Worm (Caenorhabditis elegans) whole organism, dauer: ENCODE results near the gene ipla-7.
"Not testable (repeated sequence)": the region's sequence is repeated elsewhere in the genome, so short reads cannot be mapped to it uniquely, and the experiment has no call there.

Experiments
- unc-62 ChIP-seq: sonication (generic microtip); optimal IDR thresholded peaks from 2 replicates; lab custom pipeline; 2017; ENCODE audit warnings: missing biosample characterization, missing genetic modification reagents, missing genetic modification characterization

The ipla-7 gene

DNA sequence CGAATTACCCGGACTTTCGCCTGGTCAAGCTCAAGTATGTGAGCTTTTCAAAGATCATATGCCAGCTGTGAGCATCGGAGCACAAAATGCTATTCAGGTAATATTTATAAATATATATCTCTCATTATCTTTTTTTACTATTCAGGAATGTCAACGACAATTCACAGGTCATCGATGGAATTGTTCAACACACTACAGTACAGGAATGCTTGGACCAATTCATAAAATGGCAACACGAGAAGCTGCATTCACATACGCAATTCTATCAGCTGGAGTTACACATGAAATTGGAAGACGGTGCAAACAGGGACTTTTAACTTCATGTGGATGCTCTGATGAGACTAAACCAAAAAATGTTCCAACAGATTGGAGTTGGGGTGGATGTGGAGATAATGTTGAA, 5.6 kb upstream of the ipla-7 start:
- TF ChIP-seq unc-62, result no peak

DNA sequence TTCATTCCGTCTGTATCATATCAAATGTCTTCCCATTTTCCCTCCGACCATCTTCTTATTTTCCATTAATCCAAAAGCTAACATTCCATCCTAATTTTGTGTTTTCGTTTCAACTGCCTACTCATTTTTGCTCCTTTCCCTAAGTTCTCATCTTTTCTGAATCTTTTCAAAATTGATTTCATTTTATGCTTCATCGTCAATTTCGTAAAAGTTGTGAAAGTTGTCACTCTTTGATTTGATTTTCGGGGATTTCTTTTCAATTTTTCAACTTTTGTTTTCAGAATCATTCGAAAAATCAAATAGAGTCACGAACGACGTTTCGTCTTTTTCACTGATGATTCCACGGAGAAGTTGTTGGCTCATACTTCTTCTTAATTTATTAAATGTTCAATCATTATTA, 4.9 kb upstream of the ipla-7 start, which contains the start of gene cwn-2:
TSS of gene cwn-2 (plus strand) at position 276 of the 400 bp plus-strand sequence.
- TF ChIP-seq unc-62, result no peak

DNA sequence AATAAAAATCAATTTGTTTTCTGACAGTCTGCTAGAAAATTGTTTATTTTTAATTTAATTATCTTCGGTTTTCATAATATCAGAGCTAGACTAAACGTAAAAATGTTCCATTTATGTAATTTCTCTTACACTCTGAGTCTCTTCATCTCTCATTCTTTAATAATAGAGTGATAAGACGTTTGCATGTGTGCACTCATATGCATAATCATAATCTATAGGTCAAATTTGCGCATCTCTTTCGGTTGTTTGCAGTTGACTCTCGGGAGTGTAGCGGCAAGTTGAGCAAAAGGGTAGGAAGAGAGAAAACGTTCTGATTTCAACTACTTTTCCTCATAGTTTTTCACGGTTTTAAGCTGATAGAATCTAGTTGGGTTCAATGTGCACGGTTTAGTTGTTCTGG, 3.8 kb upstream of the ipla-7 start:
- TF ChIP-seq unc-62, result no peak

DNA sequence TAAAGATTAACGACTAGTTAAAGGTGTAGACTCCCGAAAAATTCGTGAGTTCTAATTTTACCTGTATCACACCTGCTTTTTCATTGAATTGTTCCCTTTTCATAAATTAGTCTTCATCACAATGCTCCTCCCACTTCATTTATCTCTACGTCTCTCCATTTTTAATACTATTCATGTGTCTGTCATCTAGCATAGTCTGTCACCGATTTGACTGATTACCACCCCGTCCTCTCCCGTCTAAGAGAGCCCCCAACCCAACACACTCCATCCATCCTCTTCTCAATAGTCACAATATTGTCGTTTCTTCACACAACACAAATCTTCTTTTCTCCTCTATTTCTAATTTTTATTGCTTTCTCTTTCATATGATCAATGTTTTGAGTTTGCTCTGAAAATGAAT, 2.5 kb upstream of the ipla-7 start:
- TF ChIP-seq unc-62, result no peak

DNA sequence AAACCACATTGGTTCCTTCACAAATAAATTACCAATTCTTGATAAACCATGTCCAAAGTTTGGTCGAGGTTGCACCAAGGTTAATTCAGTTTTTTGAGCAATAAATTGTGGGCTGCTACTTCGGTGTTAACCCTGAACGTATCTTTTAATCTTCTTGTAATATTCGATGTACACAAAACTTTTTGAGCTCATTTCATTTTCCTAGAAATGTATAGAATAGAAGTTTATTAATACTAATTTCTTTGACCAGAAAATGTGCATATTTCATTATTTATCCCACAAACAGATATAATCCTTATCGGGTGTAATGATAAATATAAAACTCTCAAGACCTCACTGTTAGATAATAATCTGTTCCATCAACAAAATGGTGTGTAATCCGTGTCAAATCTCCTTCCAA, 1.3 kb upstream of the ipla-7 start:
- no peak for TF ChIP-seq unc-62

DNA sequence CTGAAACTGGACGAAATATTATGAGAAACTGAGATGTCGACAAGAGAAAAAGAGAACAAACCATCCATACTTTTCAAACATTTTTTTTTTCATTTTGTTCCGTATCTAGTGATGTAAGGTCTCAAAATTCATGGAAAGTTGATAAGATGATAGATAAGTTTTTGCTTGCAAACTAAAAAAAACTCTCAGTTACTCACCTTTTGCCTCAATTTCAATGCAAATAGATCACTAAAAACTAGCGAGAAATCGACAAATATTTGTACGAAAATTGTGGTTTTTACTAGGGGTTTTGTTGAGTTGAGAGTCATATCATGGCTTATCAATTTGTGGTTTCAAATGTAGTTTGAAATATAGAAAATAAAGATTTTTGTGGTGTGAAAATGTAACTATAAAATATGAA, 1.9 kb downstream of the ipla-7 start:
- TF ChIP-seq unc-62, result no peak

DNA sequence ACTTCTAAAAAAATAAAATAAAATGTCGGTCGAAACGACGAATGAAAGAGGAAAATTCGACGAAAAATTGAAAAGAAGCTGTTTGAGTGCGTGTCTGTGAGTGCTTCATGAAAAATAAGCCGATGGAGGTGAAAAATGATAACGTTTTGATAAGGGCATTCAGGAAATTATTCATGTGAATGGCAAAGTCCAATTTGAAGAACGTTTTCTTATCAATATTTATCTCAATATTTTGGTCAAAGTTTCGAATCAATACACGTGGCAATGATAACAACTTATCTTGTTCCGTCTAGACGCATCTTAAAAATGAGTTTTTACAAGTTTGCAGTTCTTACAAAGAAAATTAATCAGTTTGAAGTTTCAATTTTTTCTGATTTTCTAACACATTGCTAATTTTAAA, 3.5 kb downstream of the ipla-7 start:
- TF ChIP-seq unc-62, result no peak

DNA sequence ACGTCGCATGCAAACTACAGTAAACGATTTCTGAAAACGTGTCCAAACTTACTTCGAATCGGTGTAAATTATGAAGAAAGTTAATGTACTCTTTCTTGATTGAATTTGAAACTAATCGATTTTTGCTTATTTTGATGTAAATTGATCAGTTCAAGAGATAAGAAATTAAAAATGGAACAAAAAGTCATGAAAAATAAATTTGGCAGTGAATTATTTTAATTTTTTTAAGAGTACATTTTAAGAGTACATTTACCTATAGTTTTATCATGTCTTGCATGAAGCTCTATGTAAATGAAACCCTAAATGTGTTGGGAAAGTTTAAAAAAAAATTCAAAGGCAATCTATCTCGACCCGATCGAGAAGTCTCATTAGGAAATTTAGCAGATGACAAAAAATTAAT, 6.5 kb downstream of the ipla-7 start, which contains the start of gene T04B2.7:
TSS of gene T04B2.7 (minus strand) at position 101 of the 400 bp plus-strand sequence.
- TF ChIP-seq unc-62, result no peak

DNA sequence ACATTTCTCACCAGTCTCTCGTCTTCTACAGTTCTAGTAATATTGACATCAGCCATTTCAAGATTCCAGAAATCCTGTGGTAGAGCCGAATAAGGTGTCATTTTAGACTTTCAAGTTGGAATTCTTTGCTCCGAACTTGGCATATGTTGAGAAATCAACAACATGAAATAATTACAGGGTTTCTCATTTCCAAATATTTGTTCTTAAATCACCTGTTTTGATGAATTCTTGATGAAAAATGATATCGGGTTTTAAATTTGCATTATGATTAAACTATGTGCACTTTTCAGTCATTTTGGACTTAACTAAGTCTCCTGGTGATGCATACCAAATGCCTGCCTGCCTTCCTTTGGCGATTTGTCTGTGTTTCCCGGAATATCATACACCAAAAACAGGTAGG, 9.1 kb downstream of the ipla-7 start, which contains the start of gene srv-12:
TSS of gene srv-12 (minus strand) at position 101 of the 400 bp plus-strand sequence.
- TF ChIP-seq unc-62, result no peak

DNA sequence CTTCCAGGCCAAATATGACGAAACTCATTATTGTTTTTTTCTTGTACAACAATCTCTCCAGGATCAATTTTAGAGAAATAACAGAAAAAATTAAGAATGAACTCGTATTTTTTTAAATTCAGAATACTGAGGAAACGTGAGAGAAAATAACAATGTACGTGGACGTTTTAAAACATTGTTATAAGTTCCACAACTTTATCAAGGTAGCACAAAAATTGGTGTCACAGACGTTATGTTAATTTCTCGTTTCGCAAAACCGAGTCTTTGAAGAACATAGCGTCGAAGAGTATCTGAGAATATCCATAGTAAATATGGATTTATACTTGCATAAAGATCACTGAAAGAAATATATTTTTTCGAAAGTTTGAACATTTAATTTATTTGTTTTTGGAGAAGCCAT, 11.6 kb downstream of the ipla-7 start, which contains the start of gene T04B2.8:
TSS of gene T04B2.8 (minus strand) at position 101 of the 400 bp plus-strand sequence.
- no peak for TF ChIP-seq unc-62

DNA sequence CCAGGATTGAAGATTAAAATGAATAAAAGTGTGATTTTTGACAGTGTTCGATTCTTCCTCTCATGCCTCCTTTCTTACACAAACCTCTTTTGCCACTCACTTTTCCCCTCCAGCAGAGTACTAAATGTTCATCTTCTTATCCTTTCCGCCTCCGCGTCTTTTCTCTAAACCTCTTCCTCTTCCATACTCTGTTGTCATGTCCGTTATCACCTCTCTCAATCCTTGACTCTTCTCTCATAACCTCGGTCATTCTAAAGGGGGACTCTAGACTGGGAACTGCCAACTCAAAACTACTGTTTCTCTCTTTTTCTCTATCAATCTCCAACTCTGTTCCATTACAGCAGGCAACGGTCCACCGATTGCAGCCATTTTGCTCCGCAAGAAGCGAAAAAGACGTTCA, 14.4 kb downstream of the ipla-7 start:
- TF ChIP-seq unc-62, result no peak

DNA sequence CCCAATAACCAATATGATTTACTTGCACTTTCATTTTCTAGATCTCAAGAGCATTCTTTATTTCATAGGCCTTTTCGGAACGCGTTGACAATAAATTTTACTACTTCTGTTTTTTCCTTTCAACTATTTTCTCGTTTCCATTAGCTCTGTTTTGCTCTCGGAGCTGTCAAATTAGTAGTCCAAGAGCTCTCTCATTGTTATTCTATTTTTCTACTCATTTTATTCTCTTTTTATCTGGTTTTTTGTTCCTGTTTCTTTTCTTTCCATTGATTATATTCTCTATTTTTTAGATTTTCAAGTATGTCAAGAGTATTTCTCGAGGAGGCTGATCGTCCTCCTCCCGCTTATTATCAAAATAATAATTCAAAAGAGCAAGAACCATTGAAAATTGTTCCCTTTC, 15.5 kb downstream of the ipla-7 start, which contains the start of gene T04B2.3:
TSS of gene T04B2.3 (plus strand) at position 301 of the 400 bp plus-strand sequence.
- no peak for TF ChIP-seq unc-62

DNA sequence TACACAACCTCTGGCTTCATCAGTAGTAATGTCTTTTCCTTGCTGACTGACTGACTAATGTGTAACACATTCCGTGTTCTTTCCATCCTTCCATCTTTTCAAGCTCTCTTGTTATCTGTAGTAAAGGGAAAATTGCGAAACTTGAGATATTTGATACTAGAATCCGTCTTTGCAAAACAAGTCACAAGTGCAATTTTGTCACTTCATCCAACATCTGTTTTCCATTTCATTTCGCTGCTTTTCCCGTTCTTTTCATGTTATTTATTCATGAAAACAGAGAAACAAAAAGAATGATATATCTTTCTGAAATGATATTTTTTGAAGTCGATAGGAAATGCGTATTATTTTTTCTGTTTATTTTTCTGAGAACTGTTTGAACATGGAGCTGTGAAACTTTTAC, 16.6 kb downstream of the ipla-7 start:
- TF ChIP-seq unc-62, result no peak

DNA sequence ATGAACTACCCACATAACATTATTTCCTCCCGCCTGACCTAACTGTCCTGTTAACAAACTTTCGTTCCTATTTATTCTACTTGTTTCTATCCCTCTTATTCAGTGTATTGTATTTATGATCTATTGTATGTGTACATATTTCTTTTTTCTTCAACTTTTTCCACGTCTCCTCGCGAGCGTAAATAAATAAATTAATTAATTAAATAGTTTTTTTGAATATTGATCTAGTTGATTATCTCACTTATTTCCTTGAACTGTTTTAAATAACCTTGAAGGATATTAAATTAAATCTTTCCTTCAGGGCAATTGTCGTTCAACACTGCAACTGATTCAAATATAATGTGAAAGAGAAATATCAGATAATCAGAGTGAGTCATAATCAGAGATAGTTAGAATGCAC, 19.8 kb downstream of the ipla-7 start, which contains the start of gene frk-1:
TSS of gene frk-1 (plus strand) at position 301 of the 400 bp plus-strand sequence.
- no peak for TF ChIP-seq unc-62

DNA sequence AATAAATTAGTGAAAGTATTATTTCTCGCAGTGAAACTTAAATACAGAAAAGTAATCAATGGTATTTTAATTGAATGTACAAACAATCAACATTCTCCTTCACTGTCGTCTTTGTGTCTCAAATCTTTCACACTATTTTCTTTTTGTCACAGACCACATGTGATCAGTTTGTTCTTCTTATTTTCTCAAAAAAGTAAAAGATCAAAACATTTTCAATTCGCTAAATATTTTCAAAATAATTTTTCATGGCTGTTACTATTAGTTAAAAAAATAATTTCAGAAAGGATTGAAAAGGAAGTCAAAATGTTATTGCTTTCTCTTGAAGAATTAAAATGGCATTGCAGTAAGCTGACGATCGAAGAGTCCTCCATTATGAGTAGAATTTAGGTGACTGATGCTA, 21.8 kb downstream of the ipla-7 start, which contains the start of gene dhs-31:
TSS of gene dhs-31 (minus strand) at position 101 of the 400 bp plus-strand sequence.
- TF ChIP-seq unc-62, result no peak

DNA sequence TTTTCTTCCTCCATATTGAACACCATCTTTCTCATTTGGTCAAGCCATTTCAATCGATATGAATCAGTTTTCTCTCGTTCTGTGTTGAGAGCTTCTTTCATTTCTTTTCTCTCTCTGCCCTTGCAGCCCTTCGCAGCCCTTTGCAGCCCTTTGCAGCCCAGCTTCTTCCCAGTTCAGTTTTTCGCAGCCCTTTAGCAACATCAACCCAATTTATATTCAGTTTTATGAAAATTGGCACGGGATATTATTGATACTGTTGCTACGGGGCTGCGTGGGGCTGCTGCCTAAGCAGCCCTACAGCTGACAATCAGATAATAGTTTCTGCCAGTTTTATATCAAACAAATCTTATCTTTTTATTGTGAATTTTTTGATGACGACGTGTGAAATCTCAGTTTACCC, 25.7 kb downstream of the ipla-7 start, which contains the start of gene F44D12.10:
TSS of gene F44D12.10 (minus strand) at position 101 of the 400 bp plus-strand sequence.
- no peak for TF ChIP-seq unc-62

DNA sequence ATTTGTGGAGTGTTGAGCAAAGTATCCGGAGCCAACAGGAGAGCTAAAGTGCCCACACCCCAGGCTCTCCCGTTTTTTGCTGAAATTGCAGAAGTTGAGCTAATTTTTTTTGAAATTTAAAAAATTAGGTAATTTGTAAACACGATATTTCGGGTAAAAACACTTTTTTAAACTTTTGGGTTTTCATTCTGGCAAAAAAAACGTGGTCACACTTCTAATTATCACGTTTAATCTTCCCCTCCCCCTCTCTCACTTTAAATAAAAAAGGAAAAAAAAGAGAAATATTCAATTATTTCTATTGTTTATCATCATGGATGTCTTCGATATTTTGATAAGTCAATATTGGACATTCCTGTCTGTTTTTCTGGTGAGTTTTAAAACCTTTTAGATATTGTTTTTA, 29.6 kb downstream of the ipla-7 start, which contains the start of gene F44D12.6:
TSS of gene F44D12.6 (plus strand) at position 301 of the 400 bp plus-strand sequence.
- TF ChIP-seq unc-62, result no peak

DNA sequence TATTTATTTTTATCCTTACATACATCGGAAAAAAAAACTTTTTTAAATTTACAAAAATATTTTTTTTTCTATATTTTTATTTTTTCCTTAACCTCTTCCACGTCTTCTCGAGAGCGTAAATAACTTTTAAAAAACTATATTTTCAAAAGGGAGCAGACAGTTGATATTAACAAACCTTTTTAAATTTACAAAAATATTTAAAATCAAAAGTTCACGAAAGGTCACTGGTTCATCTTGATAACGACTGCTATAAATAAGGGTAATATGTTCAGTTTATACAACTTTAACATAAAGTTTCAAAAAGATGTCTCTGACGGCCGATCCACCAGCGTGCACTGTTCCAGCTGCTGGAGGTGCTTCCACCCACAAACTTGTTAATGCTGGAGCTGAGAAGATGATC, 33.9 kb downstream of the ipla-7 start, which contains the start of the genes F44D12.16 and msd-2:
TSS of gene F44D12.16 (plus strand) at position 301 of the 400 bp plus-strand sequence.
TSS of gene msd-2 (plus strand) at position 305 of the 400 bp plus-strand sequence.
- TF ChIP-seq unc-62, result not testable (repeated sequence)

DNA sequence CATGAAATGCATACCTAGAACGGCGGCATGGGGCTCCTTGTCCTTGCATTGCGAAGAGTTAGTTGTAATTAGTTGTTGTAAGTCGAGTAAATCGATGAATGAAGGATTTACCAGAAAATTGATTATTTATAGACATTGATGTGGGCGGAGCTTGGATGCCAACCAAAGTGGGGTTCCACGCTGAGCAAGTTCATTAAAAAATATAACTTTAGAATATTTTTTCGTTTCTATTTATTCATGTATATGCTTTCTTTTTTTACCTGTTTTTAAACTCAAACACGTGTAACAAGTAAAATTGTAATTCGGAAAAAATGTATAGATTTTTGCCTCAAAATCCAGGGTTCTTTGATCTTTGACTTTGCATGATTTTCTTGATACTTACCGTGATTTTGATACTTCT, 35.1 kb downstream of the ipla-7 start, which contains the start of gene gipc-2:
TSS of gene gipc-2 (minus strand) at position 101 of the 400 bp plus-strand sequence.
- TF ChIP-seq unc-62, result no peak
